Worm (Caenorhabditis elegans) whole organism, late embryonic: Measurements from ENCODE around the gene fipr-16.

Experiments
- C08G9.2 ChIP-seq: sonication (generic microtip); optimal IDR thresholded peaks from 2 replicates; lab custom pipeline; 2016; ENCODE audit warnings: mild to moderate bottlenecking, missing genetic modification characterization, moderate library complexity, missing compliant biosample characterization
- C38D4.7 ChIP-seq: fragments of 200-800 bp; sonication (Bioruptor generic); optimal IDR thresholded peaks from 2 replicates; lab custom pipeline; 2018; ENCODE audit warnings: mild to moderate bottlenecking, missing genetic modification characterization, moderate library complexity, missing compliant biosample characterization
- K02D7.2 ChIP-seq: sonication (generic microtip); optimal IDR thresholded peaks from 2 replicates; lab custom pipeline; 2017; ENCODE audit warnings: mild to moderate bottlenecking, missing genetic modification characterization, missing compliant biosample characterization
- K09A11.1 ChIP-seq: sonication (generic microtip); optimal IDR thresholded peaks from 2 replicates; lab custom pipeline; 2017; ENCODE audit warnings: antibody characterized with exemption, mild to moderate bottlenecking, missing genetic modification characterization, missing compliant biosample characterization; ENCODE audit not compliant: insufficient read depth
- T23F11.4 ChIP-seq: fragments of 200-800 bp; sonication (Bioruptor generic); optimal IDR thresholded peaks from 2 replicates; lab custom pipeline; 2018; ENCODE audit warnings: mild to moderate bottlenecking, missing genetic modification characterization, missing compliant biosample characterization
- Y22D7AL.16 ChIP-seq: sonication (generic microtip); optimal IDR thresholded peaks from 2 replicates; lab custom pipeline; 2016; ENCODE audit warnings: missing genetic modification characterization, missing compliant biosample characterization
- ahr-1 ChIP-seq: sonication (generic microtip); optimal IDR thresholded peaks from 2 replicates; lab custom pipeline; 2016; ENCODE audit warnings: missing genetic modification characterization, missing compliant biosample characterization
- ceh-22 ChIP-seq: sonication (generic microtip); optimal IDR thresholded peaks from 2 replicates; lab custom pipeline; 2017; ENCODE audit warnings: missing biosample characterization, missing genetic modification characterization
- ceh-30 ChIP-seq: fragments of 150-350 bp; optimal IDR thresholded peaks from 2 replicates; lab custom pipeline; 2014; ENCODE audit warnings: missing biosample characterization, missing genetic modification characterization
- ceh-31 ChIP-seq: sonication (generic microtip); optimal IDR thresholded peaks from 2 replicates; lab custom pipeline; 2016; ENCODE audit warnings: missing genetic modification characterization, missing compliant biosample characterization
- ceh-45 ChIP-seq: fragments of 200-800 bp; sonication (Bioruptor generic); IDR thresholded peaks from 2 replicates; pipeline ENCODE4 v1.3.6; 2022; ENCODE audit warnings: missing genetic modification reagents, missing genetic modification characterization, missing compliant biosample characterization
- ceh-6 ChIP-seq: fragments of 200-800 bp; sonication (Bioruptor generic); optimal IDR thresholded peaks from 2 replicates; lab custom pipeline; 2018; ENCODE audit warnings: mild to moderate bottlenecking, missing genetic modification characterization, missing compliant biosample characterization
- dmd-4 ChIP-seq: sonication (generic microtip); optimal IDR thresholded peaks from 2 replicates; lab custom pipeline; 2016; ENCODE audit warnings: borderline replicate concordance, missing genetic modification characterization, missing compliant biosample characterization
- dve-1 ChIP-seq: sonication (generic microtip); optimal IDR thresholded peaks from 2 replicates; lab custom pipeline; 2017; ENCODE audit warnings: antibody characterized with exemption, mild to moderate bottlenecking, missing genetic modification characterization, missing compliant biosample characterization
- eyg-1 ChIP-seq: sonication (generic microtip); optimal IDR thresholded peaks from 2 replicates; lab custom pipeline; 2016; ENCODE audit warnings: missing genotype, missing genetic modification characterization, missing compliant biosample characterization
- fax-1 ChIP-seq: sonication (generic microtip); optimal IDR thresholded peaks from 2 replicates; lab custom pipeline; 2016; ENCODE audit warnings: missing genotype, missing genetic modification characterization, missing compliant biosample characterization
- fkh-10 ChIP-seq: fragments of 150-350 bp; optimal IDR thresholded peaks from 2 replicates; lab custom pipeline; 2014; ENCODE audit warnings: missing biosample characterization, missing genetic modification reagents, missing genetic modification characterization
- fkh-6 ChIP-seq: sonication (generic microtip); optimal IDR thresholded peaks from 2 replicates; lab custom pipeline; 2016; ENCODE audit warnings: missing genetic modification characterization, missing compliant biosample characterization
- hlh-15 ChIP-seq: sonication (generic microtip); optimal IDR thresholded peaks from 2 replicates; lab custom pipeline; 2016; ENCODE audit warnings: missing genetic modification characterization, missing compliant biosample characterization
- hlh-8 ChIP-seq: sonication (generic microtip); optimal IDR thresholded peaks from 2 replicates; lab custom pipeline; 2016; ENCODE audit warnings: missing genotype, missing genetic modification characterization, missing compliant biosample characterization
- lim-6 ChIP-seq: sonication (generic microtip); optimal IDR thresholded peaks from 2 replicates; lab custom pipeline; 2016; ENCODE audit warnings: missing genetic modification characterization, missing compliant biosample characterization
- nfya-1 ChIP-seq: sonication (generic microtip); optimal IDR thresholded peaks from 2 replicates; lab custom pipeline; 2017; ENCODE audit warnings: missing genetic modification characterization, mild to moderate bottlenecking, missing compliant biosample characterization, antibody characterized with exemption, moderate library complexity
- odd-2 ChIP-seq: sonication (generic microtip); optimal IDR thresholded peaks from 2 replicates; lab custom pipeline; 2017; ENCODE audit warnings: antibody characterized with exemption, mild to moderate bottlenecking, missing genetic modification characterization, missing compliant biosample characterization
- pag-3 ChIP-seq: sonication (generic microtip); optimal IDR thresholded peaks from 2 replicates; lab custom pipeline; 2016; ENCODE audit warnings: missing compliant biosample characterization, missing genetic modification characterization, borderline replicate concordance
- pha-2 ChIP-seq: sonication (generic microtip); optimal IDR thresholded peaks from 2 replicates; lab custom pipeline; 2017; ENCODE audit warnings: mild to moderate bottlenecking, missing genetic modification characterization, missing compliant biosample characterization
- pha-4 ChIP-seq: fragments of 150-350 bp; optimal IDR thresholded peaks from 2 replicates; lab custom pipeline; 2018; ENCODE audit warnings: missing biosample characterization, missing genetic modification reagents, missing genetic modification characterization
- pros-1 ChIP-seq: fragments of 150-350 bp; optimal IDR thresholded peaks from 2 replicates; lab custom pipeline; 2014; ENCODE audit warnings: missing biosample characterization, missing genetic modification reagents, missing genetic modification characterization
- ref-2 ChIP-seq: sonication (generic microtip); optimal IDR thresholded peaks from 2 replicates; lab custom pipeline; 2016; ENCODE audit warnings: missing genetic modification characterization, missing compliant biosample characterization
- rnt-1 ChIP-seq: sonication (generic microtip); optimal IDR thresholded peaks from 2 replicates; lab custom pipeline; 2016; ENCODE audit warnings: missing genetic modification characterization, missing compliant biosample characterization
- syd-9 ChIP-seq: sonication (generic microtip); optimal IDR thresholded peaks from 2 replicates; lab custom pipeline; 2016; ENCODE audit warnings: mild to moderate bottlenecking, missing genetic modification characterization, moderate library complexity, missing compliant biosample characterization
- tbx-2 ChIP-seq: sonication (generic microtip); optimal IDR thresholded peaks from 2 replicates; lab custom pipeline; 2016; ENCODE audit warnings: missing genetic modification characterization, missing compliant biosample characterization
- tbx-7 ChIP-seq: sonication (generic microtip); optimal IDR thresholded peaks from 2 replicates; lab custom pipeline; 2016; ENCODE audit warnings: missing genotype, missing genetic modification characterization, missing compliant biosample characterization
- ttx-3 ChIP-seq: sonication (generic microtip); optimal IDR thresholded peaks from 2 replicates; lab custom pipeline; 2016; ENCODE audit warnings: missing genetic modification reagents, missing genetic modification characterization, missing compliant biosample characterization
- unc-42 ChIP-seq: sonication (generic microtip); optimal IDR thresholded peaks from 2 replicates; lab custom pipeline; 2016; ENCODE audit warnings: missing genotype, missing genetic modification characterization, missing compliant biosample characterization
- unc-55 ChIP-seq: sonication (generic microtip); optimal IDR thresholded peaks from 2 replicates; lab custom pipeline; 2017; ENCODE audit warnings: missing biosample characterization, missing genetic modification reagents, missing genetic modification characterization
- unc-86 ChIP-seq: sonication (generic microtip); optimal IDR thresholded peaks from 2 replicates; lab custom pipeline; 2016; ENCODE audit warnings: missing genetic modification characterization, missing compliant biosample characterization
- zip-5 ChIP-seq: sonication (generic microtip); optimal IDR thresholded peaks from 2 replicates; lab custom pipeline; 2016; ENCODE audit warnings: missing genetic modification characterization, missing compliant biosample characterization

The fipr-16 gene

DNA sequence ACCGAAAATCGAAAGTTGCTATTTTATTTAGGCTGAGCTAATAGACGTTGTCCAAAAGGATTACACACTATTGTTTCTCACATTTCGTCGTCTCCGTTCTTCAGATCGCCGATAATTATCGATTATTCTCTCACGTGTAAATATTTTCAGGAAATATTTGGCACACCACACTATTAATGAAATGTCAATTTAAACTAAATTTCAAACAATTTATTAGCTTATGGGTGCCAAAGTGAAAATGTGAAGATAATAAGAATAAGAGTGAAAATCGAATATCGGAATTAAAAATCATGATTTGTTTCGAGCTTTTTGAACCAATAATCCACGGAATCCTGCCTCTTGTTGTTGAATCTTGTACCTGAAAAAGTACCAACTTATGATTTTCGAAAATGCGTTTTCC lies 25.8 kb upstream of the fipr-16 start, which contains the start of gene C06E1.11:
TSS of gene C06E1.11 (minus strand) at position 101 of the 400 bp plus-strand sequence.
- TF ChIP-seq pha-2 (no peak), fkh-10 (no peak), ttx-3 (tag; lab: Kevin White, UChicago) (no peak), odd-2 (no peak), ceh-22 (no peak), K02D7.2 (tag; lab: Kevin White, UChicago) (no peak), fax-1 (tag; lab: Kevin White, UChicago) (no peak), ref-2 (no peak), hlh-15 (no peak), dmd-4 (no peak), ceh-30 (tag; lab: Kevin White, UChicago) (no peak), lim-6 (tag; lab: Kevin White, UChicago) (no peak), fkh-6 (no peak), hlh-8 (tag; lab: Kevin White, UChicago) (no peak), unc-86 (tag; lab: Kevin White, UChicago) (no peak), ceh-6 (GFP tag; lab: Kevin White, UChicago) (no peak)

- TF ChIP-seq K09A11.1 (no peak), unc-42 (peak; percentile 47)
Observed at ce11 chrIII:8614490-8614889, 23.7 kb upstream of the fipr-16 start, which contains the start of gene rha-2. rha-2 (minus strand) TSS chrIII:8614569.

DNA sequence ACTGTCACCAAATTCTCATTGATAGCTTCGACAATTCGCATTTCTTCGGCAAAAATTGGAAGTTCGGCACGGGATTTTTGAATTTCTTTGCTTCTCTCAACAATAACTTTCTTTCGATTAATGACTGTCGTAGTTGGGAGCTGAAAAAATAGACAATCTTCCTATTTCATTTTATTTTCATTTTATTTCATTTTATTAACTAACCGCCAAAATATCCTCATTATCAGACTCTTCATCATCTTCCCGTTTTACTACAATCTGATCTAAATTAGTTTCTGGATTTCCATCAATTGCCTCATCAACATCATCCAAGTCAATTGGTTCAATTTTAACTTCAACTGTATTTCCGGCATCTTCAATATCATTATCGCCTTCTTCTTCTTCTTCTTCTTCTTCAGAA lies 22.8 kb upstream of the fipr-16 start:
- TF ChIP-seq syd-9 (tag; lab: Kevin White, UChicago) (no peak), unc-42 (no peak), pha-2 (no peak), T23F11.4 (GFP tag; lab: Kevin White, UChicago) (no peak), tbx-2 (no peak), pag-3 (tag; lab: Kevin White, UChicago) (no peak), K09A11.1 (no peak), tbx-7 (tag; lab: Kevin White, UChicago) (no peak), Y22D7AL.16 (no peak), ceh-31 (tag; lab: Kevin White, UChicago) (no peak), lim-6 (tag; lab: Kevin White, UChicago) (no peak), nfya-1 (tag; lab: Kevin White, UChicago) (no peak), K02D7.2 (tag; lab: Kevin White, UChicago) (no peak), ceh-30 (tag; lab: Kevin White, UChicago) (no peak), eyg-1 (tag; lab: Kevin White, UChicago) (no peak)

DNA sequence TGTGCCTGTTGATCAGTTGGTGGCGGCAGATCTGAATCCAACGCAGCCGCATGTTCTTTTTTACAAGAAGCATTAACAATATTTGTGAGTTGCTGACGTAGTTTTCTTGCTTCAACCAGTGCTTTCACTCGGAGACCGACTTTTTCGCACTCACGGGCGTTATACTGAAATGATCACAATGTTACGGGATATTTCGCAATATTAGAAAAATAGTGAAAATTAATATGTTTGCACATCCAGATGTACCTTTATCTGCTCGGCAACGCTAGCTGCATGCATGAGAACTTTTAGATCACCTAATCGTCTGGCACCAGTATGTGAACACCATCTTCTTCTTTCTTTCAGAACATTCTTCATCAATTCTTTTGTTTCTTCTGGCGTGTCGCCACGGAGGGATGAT lies 20.5 kb upstream of the fipr-16 start:
- TF ChIP-seq zip-5 (tag; lab: Kevin White, UChicago): no peak
- TF ChIP-seq hlh-15: no peak
- TF ChIP-seq dve-1 (tag; lab: Kevin White, UChicago): no peak
- TF ChIP-seq unc-42: no peak
- TF ChIP-seq fax-1 (tag; lab: Kevin White, UChicago): no peak
- no peak for TF ChIP-seq unc-55 (GFP tag; lab: Kevin White, UChicago)
- no peak for TF ChIP-seq pha-4
- TF ChIP-seq ref-2: no peak
- no peak for TF ChIP-seq ahr-1
- no peak for TF ChIP-seq fkh-10
- no peak for TF ChIP-seq nfya-1 (tag; lab: Kevin White, UChicago)
- TF ChIP-seq pros-1 (tag; lab: Kevin White, UChicago): no peak
- no peak for TF ChIP-seq ceh-45 (GFP tag; lab: Robert Waterston, UW)
- no peak for TF ChIP-seq unc-86 (tag; lab: Kevin White, UChicago)
- TF ChIP-seq T23F11.4 (GFP tag; lab: Kevin White, UChicago): no peak
- no peak for TF ChIP-seq ttx-3 (tag; lab: Kevin White, UChicago)
- no peak for TF ChIP-seq rnt-1 (tag; lab: Kevin White, UChicago)
- TF ChIP-seq C08G9.2 (tag; lab: Kevin White, UChicago): no peak
- no peak for TF ChIP-seq C38D4.7 (GFP tag; lab: Kevin White, UChicago)
